Fruit fly (Drosophila melanogaster) S2 (cell line): ENCODE measurements around the gene PolG1.

Experiments
- CG8478 ChIP-seq: fragments of >200 bp; optimal IDR thresholded peaks from 2 replicates; lab custom pipeline; 2018
- CTCF ChIP-seq, 2 experiments: fragments of >200 bp; optimal IDR thresholded peaks; 2 replicates each; lab custom pipeline; 2018

dm6 chr2L:13842078-13842477 lies 14.5 kb upstream of the PolG1 start:
- TF ChIP-seq CG8478 (lab: Kevin White, UChicago) (no peak), CTCF (optimal IDR thresholded peaks at IDR 0.05; lab: Kevin White, UChicago) (peak; percentile 40 to 74)
